Worm (Caenorhabditis elegans) whole organism, L2 larva: ENCODE data around the gene rmd-3.

Experiments
- ZK546.5 ChIP-seq: sonication (generic microtip); optimal IDR thresholded peaks from 2 replicates; lab custom pipeline; 2017; ENCODE audit warnings: missing biosample characterization, missing genetic modification characterization
- ama-1 ChIP-seq: fragments of 150-350 bp; optimal IDR thresholded peaks from 2 replicates; lab custom pipeline; 2018; ENCODE audit warnings: inconsistent platforms
- blmp-1 ChIP-seq: sonication (generic microtip); optimal IDR thresholded peaks from 2 replicates; lab custom pipeline; 2017; ENCODE audit warnings: missing genetic modification characterization, mild to moderate bottlenecking, missing compliant biosample characterization, antibody characterized with exemption, moderate library complexity; ENCODE audit not compliant: insufficient read depth
- egl-27 ChIP-seq: sonication (generic microtip); optimal IDR thresholded peaks from 3 replicates; lab custom pipeline; 2017; ENCODE audit warnings: missing biosample characterization, missing genetic modification reagents, missing genetic modification characterization
- elt-3 ChIP-seq: sonication (generic microtip); optimal IDR thresholded peaks from 2 replicates; lab custom pipeline; 2017; ENCODE audit warnings: missing biosample characterization, missing genetic modification characterization
- lin-13 ChIP-seq: fragments of 150-350 bp; optimal IDR thresholded peaks from 2 replicates; lab custom pipeline; 2014; ENCODE audit warnings: missing biosample characterization, missing genetic modification reagents, missing genetic modification characterization
- lin-39 ChIP-seq: fragments of 150-350 bp; optimal IDR thresholded peaks from 2 replicates; lab custom pipeline; 2014; ENCODE audit warnings: missing biosample characterization, missing genetic modification reagents, missing genetic modification characterization
- nhr-12 ChIP-seq: fragments of 150-350 bp; optimal IDR thresholded peaks from 2 replicates; lab custom pipeline; 2014; ENCODE audit warnings: missing biosample characterization, missing genetic modification characterization
- peb-1 ChIP-seq: fragments of 150-350 bp; optimal IDR thresholded peaks from 2 replicates; lab custom pipeline; 2014; ENCODE audit warnings: missing biosample characterization, missing genetic modification characterization
- unc-39 ChIP-seq: fragments of 150-350 bp; optimal IDR thresholded peaks from 2 replicates; lab custom pipeline; 2014; ENCODE audit warnings: missing biosample characterization, missing genetic modification characterization
- unc-62 ChIP-seq: fragments of 150-350 bp; optimal IDR thresholded peaks from 2 replicates; lab custom pipeline; 2014; ENCODE audit warnings: missing biosample characterization, missing genetic modification reagents, missing genetic modification characterization
- ztf-1 ChIP-seq: fragments of 200-800 bp; sonication (Bioruptor generic); conservative IDR thresholded peaks from 2 replicates; pipeline ENCODE4 v1.3.6; 2022; ENCODE audit warnings: missing genetic modification characterization, missing compliant biosample characterization

DNA sequence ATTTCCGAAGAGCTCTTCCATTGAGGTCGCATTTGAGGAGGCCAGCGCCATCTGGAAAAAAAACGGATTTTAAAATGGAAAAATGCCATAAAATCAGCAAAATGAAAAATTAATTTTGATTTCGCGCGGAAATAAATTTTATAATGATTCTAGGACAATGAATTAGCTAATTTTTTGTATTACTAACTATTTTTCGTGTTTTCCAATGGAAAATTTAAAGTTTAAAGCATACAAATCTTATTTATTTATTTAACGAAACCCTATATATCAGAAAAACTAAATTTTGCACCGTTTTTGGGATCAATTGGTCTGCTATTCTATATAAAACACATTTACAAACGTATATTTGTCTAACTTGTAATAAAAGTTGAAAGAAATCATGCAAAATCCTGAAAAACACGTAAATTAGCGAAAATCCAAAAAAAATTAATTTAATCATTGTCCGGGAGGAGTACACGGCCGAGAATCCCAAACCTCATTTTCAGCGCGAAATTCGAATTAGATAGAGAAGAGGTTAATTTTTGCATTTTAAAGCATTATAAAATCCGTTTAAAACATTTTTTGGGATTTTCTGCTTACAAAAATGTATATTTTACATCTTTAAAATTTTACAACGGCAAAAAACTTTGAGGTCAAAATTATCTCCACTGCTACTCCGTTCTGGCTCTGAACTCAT, 49.2 kb downstream of the rmd-3 start, which contains the start of gene C47G2.3:
- TF ChIP-seq unc-62 (GFP tag; lab: Kevin White, UChicago) (no peak), blmp-1 (tag; lab: Kevin White, UChicago) (no peak), ama-1 (lab: Kevin White, UChicago) (no peak), ztf-1 (GFP tag; lab: Robert Waterston, UW) (no peak), elt-3 (tag; lab: Kevin White, UChicago) (no peak), unc-39 (tag; lab: Kevin White, UChicago) (no peak), ZK546.5 (tag; lab: Kevin White, UChicago) (no peak), peb-1 (tag; lab: Kevin White, UChicago) (no peak), lin-13 (GFP tag; lab: Kevin White, UChicago) (no peak), nhr-12 (tag; lab: Kevin White, UChicago) (no peak), egl-27 (tag; lab: Kevin White, UChicago) (no peak), lin-39 (no peak)
